Fruit fly (Drosophila melanogaster) whole organism, adult: Measurements from ENCODE around the gene CG17230.

Experiments used
- CG14711 ChIP-seq: fragments of 200-800 bp; sonication (Bioruptor generic); optimal IDR thresholded peaks from 2 replicates; lab custom pipeline; 2018; ENCODE audit warnings: missing biosample characterization, mild to moderate bottlenecking, missing genetic modification characterization, moderate library complexity
- CG7101 ChIP-seq: fragments of 200-800 bp; sonication (Bioruptor generic); optimal IDR thresholded peaks from 2 replicates; lab custom pipeline; 2018; ENCODE audit warnings: missing biosample characterization, mild to moderate bottlenecking, missing genetic modification characterization, moderate library complexity
- Clk ChIP-seq: fragments of 200-800 bp; sonication (Bioruptor generic); optimal IDR thresholded peaks from 2 replicates; lab custom pipeline; 2017; ENCODE audit warnings: missing biosample characterization, missing genetic modification characterization
- pad ChIP-seq: fragments of 200-800 bp; sonication (Bioruptor generic); optimal IDR thresholded peaks from 3 replicates; lab custom pipeline; 2017; ENCODE audit warnings: missing biosample characterization, missing genetic modification characterization, mild to moderate bottlenecking, moderate library complexity, missing genetic modification reagents

- TF ChIP-seq pad (GFP tag; lab: Kevin White, UChicago) (no peak), Clk (GFP tag; lab: Kevin White, UChicago) (no peak), CG14711 (tag; lab: Kevin White, UChicago) (no peak), CG7101 (tag; lab: Kevin White, UChicago) (no peak)
These were observed 14.5 kb downstream of the CG17230 start for dm6 chr3R:11452041-11452440.
